Worm (Caenorhabditis elegans): ENCODE results near the gene vps-37.

The vps-37 gene

DNA sequence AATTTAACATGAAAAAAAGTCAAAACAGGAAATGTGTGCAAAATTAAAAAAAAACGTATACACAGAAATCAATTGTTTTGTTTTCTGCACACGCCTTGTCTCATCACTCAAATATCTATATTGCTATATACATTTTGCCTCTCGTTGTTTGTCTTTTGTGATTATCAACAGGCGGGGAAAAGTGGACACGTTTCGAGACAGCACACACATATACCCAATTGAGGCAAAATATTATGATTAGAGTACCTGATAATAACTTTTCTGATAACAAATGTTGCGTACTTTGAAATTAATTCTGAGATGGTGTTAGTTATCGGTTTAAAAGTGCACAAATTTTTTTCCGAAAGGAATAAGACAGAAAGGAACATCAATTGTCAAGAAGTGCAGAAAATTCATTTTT is 32.6 kb upstream of the vps-37 start:
- TF ChIP-seq blmp-1 (tag; optimal IDR thresholded peaks at IDR 0.05), result no peak
- TF ChIP-seq lsy-2 (tag; optimal IDR thresholded peaks at IDR 0.05), result no peak
- no peak for TF ChIP-seq hlh-1 (tag; optimal IDR thresholded peaks at IDR 0.05)
- TF ChIP-seq nhr-12 (tag; optimal IDR thresholded peaks at IDR 0.05), result no peak
- no peak for TF ChIP-seq zip-8 (tag; optimal IDR thresholded peaks at IDR 0.05)
- no peak for TF ChIP-seq sem-2 (GFP tag; optimal IDR thresholded peaks at IDR 0.05)
- TF ChIP-seq lin-32 (GFP tag; optimal IDR thresholded peaks at IDR 0.05), result no peak
- no peak for TF ChIP-seq unc-120 (tag; optimal IDR thresholded peaks at IDR 0.05; ENCODE audit: poor library complexity, severe bottlenecking)
- no peak for TF ChIP-seq elt-3 (tag; optimal IDR thresholded peaks at IDR 0.05)
- no peak for TF ChIP-seq elt-1 (tag; optimal IDR thresholded peaks at IDR 0.05; ENCODE audit: borderline replicate concordance, insufficient read depth)
- no peak for TF ChIP-seq nhr-28 (tag; optimal IDR thresholded peaks at IDR 0.05)
- no peak for TF ChIP-seq drap-1 (GFP tag; optimal IDR thresholded peaks at IDR 0.05)
- TF ChIP-seq tbx-8 (GFP tag; optimal IDR thresholded peaks at IDR 0.05), result no peak
- no peak for TF ChIP-seq mls-2 (tag; optimal IDR thresholded peaks at IDR 0.05)
- no peak for TF ChIP-seq unc-39 (tag; optimal IDR thresholded peaks at IDR 0.05)

DNA sequence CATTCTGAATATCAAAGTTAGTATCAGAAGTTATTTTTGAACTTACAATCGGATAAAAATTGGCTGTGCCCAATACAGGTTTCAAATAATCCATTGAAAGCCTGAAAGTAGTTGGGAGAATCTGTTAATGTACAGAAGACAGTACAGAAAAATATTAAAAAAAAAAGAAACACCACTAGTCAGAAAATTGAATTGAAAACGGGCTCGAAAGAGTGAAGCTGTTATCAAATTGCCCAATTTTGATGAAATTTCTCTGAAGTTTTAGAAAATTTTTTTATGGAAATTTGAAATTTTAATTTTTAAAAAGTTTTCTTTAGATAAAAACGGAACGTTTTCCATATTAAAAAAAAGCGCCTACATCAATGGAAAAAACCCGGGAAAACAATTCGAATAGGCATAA is 25.4 kb upstream of the vps-37 start, which contains the start of gene C18C4.7:
C18C4.7 (minus strand) TSS at position 101 of the 400 bp plus-strand sequence.
- TF ChIP-seq ham-2 (GFP tag; optimal IDR thresholded peaks at IDR 0.05), result no peak
- no peak for TF ChIP-seq unc-39 (tag; optimal IDR thresholded peaks at IDR 0.05)
- TF ChIP-seq bed-3 (GFP tag; optimal IDR thresholded peaks at IDR 0.05), result no peak

DNA sequence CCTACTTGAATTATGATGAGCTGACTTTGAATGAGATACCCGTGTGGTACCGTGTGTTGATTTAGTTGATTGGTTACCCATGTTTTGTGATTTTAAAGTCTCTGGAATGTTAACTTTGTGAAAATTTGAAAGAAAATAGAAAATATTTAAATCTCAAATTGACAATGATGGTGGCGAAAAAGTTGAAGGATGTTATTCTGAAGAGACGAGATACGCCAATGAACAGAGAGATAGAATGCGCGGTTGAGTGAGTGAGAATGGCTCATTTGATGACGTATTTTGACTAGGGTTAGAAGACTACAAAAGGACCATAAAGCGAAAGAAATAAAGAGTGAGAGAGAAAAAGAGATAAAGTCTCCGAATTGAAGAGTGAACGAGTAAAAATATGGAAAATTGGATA is 22.1 kb upstream of the vps-37 start, which contains the start of gene glb-6:
glb-6 (minus strand) TSS at position 101 of the 400 bp plus-strand sequence.
- TF ChIP-seq sptf-1 (tag; optimal IDR thresholded peaks at IDR 0.05) (no peak), ces-1 (GFP tag; optimal IDR thresholded peaks at IDR 0.05) (peak; percentile 21), unc-120 (tag; optimal IDR thresholded peaks at IDR 0.05; ENCODE audit: poor library complexity, severe bottlenecking) (no peak), drap-1 (GFP tag; optimal IDR thresholded peaks at IDR 0.05) (no peak), cnd-1 (tag; optimal IDR thresholded peaks at IDR 0.05) (no peak)

DNA sequence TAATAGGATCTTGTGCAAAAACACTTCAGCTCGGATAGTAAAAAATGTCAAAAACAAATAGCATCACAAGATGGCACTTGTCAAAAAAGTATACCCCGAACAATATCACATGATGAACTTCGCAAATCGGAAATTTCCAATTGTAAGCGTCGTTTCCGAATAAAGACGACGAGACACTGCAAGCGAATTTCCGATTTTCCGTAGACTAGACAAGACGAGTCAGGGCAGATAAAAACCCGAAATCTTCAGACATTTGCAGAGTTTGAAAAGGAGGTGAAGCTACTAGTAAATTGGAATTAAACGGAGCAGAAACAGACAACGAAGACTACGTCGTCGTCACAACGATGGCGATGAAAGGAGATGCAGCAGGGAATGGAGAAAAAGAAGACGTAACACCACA is 20.8 kb upstream of the vps-37 start:
- no peak for TF ChIP-seq hlh-1 (tag; optimal IDR thresholded peaks at IDR 0.05)
- TF ChIP-seq ztf-11 (tag; optimal IDR thresholded peaks at IDR 0.05), result no peak
- peak; percentile 32 for TF ChIP-seq ces-1 (GFP tag; optimal IDR thresholded peaks at IDR 0.05)

DNA sequence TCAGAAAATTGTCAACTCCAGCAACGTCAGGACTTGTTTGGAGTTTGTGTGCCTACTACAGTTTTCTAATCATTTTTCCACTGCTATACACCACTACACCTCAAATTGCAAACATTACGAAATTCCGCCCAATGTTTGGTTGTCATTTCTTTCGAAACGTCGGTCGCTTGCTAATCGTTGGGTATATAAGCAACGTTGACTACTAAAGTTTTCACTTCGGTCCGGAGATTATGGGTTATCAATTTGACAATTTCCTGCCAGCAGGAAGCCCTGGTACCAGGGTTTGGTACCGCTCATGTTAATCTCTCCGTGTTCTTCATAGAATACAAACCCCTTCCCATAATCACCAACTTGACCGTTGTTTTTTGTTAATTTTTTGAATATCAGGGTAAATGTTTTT is 16.5 kb upstream of the vps-37 start:
- TF ChIP-seq mep-1 (tag; optimal IDR thresholded peaks at IDR 0.05), result no peak
- TF ChIP-seq unc-120 (tag; optimal IDR thresholded peaks at IDR 0.05; ENCODE audit: poor library complexity, severe bottlenecking), result no peak
- TF ChIP-seq ztf-11 (tag; optimal IDR thresholded peaks at IDR 0.05), result no peak
- TF ChIP-seq bed-3 (GFP tag; optimal IDR thresholded peaks at IDR 0.05), result no peak
- no peak for TF ChIP-seq mab-5 (tag; optimal IDR thresholded peaks at IDR 0.05)
- no peak for TF ChIP-seq nhr-237 (tag; optimal IDR thresholded peaks at IDR 0.05)
- no peak for TF ChIP-seq mls-2 (tag; optimal IDR thresholded peaks at IDR 0.05)
- no peak for TF ChIP-seq pha-4 (tag; optimal IDR thresholded peaks at IDR 0.05)
- no peak for TF ChIP-seq hlh-1 (tag; optimal IDR thresholded peaks at IDR 0.05)
- TF ChIP-seq lin-13 (tag; optimal IDR thresholded peaks at IDR 0.05), result no peak
- TF ChIP-seq snpc-4 (tag; optimal IDR thresholded peaks at IDR 0.05), result no peak
- no peak for TF ChIP-seq drap-1 (GFP tag; optimal IDR thresholded peaks at IDR 0.05)
- no peak for TF ChIP-seq ceh-39 (tag; optimal IDR thresholded peaks at IDR 0.05)
- no peak for TF ChIP-seq nhr-12 (tag; optimal IDR thresholded peaks at IDR 0.05)
- TF ChIP-seq nhr-2 (tag; optimal IDR thresholded peaks at IDR 0.05), result no peak

DNA sequence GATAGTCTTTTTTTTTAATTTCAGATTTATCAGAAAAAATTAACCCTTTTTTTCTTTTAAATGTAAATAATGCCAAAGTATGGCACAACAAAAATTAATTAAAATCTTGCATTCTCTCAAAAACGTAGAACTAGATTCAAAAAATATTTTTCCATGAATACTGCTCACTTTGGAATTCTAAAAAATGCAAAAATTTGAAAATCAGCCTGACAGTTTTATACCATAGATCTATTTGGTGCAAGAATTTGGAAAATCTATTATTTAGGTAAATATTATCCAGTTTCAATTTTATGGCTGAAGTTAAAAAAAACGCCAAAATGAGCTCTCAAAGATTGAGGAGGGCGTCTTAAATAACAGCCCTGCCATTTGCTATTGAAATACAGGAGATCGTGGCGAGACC is 12.8 kb upstream of the vps-37 start:
- TF ChIP-seq snpc-4 (tag; optimal IDR thresholded peaks at IDR 0.05) (no peak), M03D4.4 (tag; optimal IDR thresholded peaks at IDR 0.05) (no peak), nhr-28 (tag; optimal IDR thresholded peaks at IDR 0.05) (no peak), unc-39 (tag; optimal IDR thresholded peaks at IDR 0.05) (no peak), unc-120 (tag; optimal IDR thresholded peaks at IDR 0.05; ENCODE audit: poor library complexity, severe bottlenecking) (no peak), nhr-237 (tag; optimal IDR thresholded peaks at IDR 0.05) (no peak), ceh-83 (GFP tag; optimal IDR thresholded peaks at IDR 0.05) (no peak), tbx-8 (GFP tag; optimal IDR thresholded peaks at IDR 0.05) (no peak), drap-1 (GFP tag; optimal IDR thresholded peaks at IDR 0.05) (no peak), ceh-43 (GFP tag; optimal IDR thresholded peaks at IDR 0.05) (no peak), nhr-76 (tag; optimal IDR thresholded peaks at IDR 0.05) (no peak), hlh-1 (tag; optimal IDR thresholded peaks at IDR 0.05) (no peak), flh-1 (GFP tag; optimal IDR thresholded peaks at IDR 0.05) (no peak), mls-2 (tag; optimal IDR thresholded peaks at IDR 0.05) (no peak), mab-5 (tag; optimal IDR thresholded peaks at IDR 0.05) (no peak), lin-32 (GFP tag; optimal IDR thresholded peaks at IDR 0.05) (no peak), lin-13 (tag; optimal IDR thresholded peaks at IDR 0.05) (no peak)

Measured in whole organism, mixed stage, embryonic.